Fruit fly (Drosophila melanogaster): Measurements from ENCODE around the gene CG8132.

- no peak for TF ChIP-seq usp (GFP tag; optimal IDR thresholded peaks at IDR 0.05)
- TF ChIP-seq Dll (optimal IDR thresholded peaks at IDR 0.05) = no peak
Measured at dm6 chr3R:9390201-9390600, 11.1 kb upstream of the CG8132 start.
